Fruit fly (Drosophila melanogaster) whole organism, embryonic: ENCODE results near the gene Jhbp16.
A peak's percentile ranks its signal among the peaks of the same experiment; 100 is the strongest.

Experiments used
- ATbp ChIP-seq: fragments of 200-800 bp; sonication (Bioruptor generic); optimal IDR thresholded peaks from 2 replicates; lab custom pipeline; 2017; ENCODE audit warnings: missing biosample characterization, mild to moderate bottlenecking, missing genetic modification characterization, missing genetic modification reagents
- Atf3 ChIP-seq: fragments of 200-800 bp; sonication (Bioruptor generic); optimal IDR thresholded peaks from 3 replicates; lab custom pipeline; 2016; ENCODE audit warnings: missing biosample characterization, missing genetic modification characterization
- CG10366 ChIP-seq: fragments of 200-800 bp; sonication (Bioruptor generic); IDR thresholded peaks from 2 replicates; pipeline ENCODE4 v1.3.6; 2022; ENCODE audit warnings: missing biosample characterization, missing genetic modification characterization
- CG11398 ChIP-seq: fragments of 200-800 bp; sonication (Bioruptor generic); optimal IDR thresholded peaks from 2 replicates; lab custom pipeline; 2016; ENCODE audit warnings: missing biosample characterization, missing genetic modification characterization
- CG12942 ChIP-seq: fragments of 200-800 bp; sonication (Bioruptor generic); optimal IDR thresholded peaks from 3 replicates; lab custom pipeline; 2016; ENCODE audit warnings: missing biosample characterization, missing genetic modification characterization
- CG13624 ChIP-seq: fragments of 200-800 bp; sonication (Bioruptor generic); optimal IDR thresholded peaks from 2 replicates; lab custom pipeline; 2016; ENCODE audit warnings: missing biosample characterization, missing genetic modification characterization
- CG15011 ChIP-seq: fragments of 200-800 bp; sonication (Bioruptor generic); optimal IDR thresholded peaks from 3 replicates; lab custom pipeline; 2018; ENCODE audit warnings: missing biosample characterization, mild to moderate bottlenecking, missing genetic modification characterization
- CG1602 ChIP-seq: fragments of 200-800 bp; sonication (Bioruptor generic); optimal IDR thresholded peaks from 3 replicates; lab custom pipeline; 2016; ENCODE audit warnings: missing biosample characterization, missing genetic modification characterization
- CG17568 ChIP-seq: fragments of 200-800 bp; sonication (Bioruptor generic); optimal IDR thresholded peaks from 2 replicates; lab custom pipeline; 2018; ENCODE audit warnings: missing biosample characterization, mild to moderate bottlenecking, missing genetic modification characterization, moderate library complexity
- CG18011 ChIP-seq: fragments of 200-800 bp; sonication (Bioruptor generic); optimal IDR thresholded peaks from 2 replicates; lab custom pipeline; 2017; ENCODE audit warnings: missing biosample characterization, missing genetic modification characterization, mild to moderate bottlenecking, moderate library complexity, missing genotype
- CG18619 ChIP-seq: fragments of 200-800 bp; sonication (Bioruptor generic); optimal IDR thresholded peaks from 3 replicates; lab custom pipeline; 2017; ENCODE audit warnings: missing biosample characterization, mild to moderate bottlenecking, missing genetic modification characterization
- CG2875 ChIP-seq: fragments of 200-800 bp; sonication (Bioruptor generic); optimal IDR thresholded peaks from 2 replicates; lab custom pipeline; 2017; ENCODE audit warnings: missing biosample characterization, mild to moderate bottlenecking, missing genetic modification characterization, missing genetic modification reagents
- CG2889 ChIP-seq: fragments of 200-800 bp; sonication (Bioruptor generic); IDR thresholded peaks from 3 replicates; pipeline ENCODE4 v1.3.6; 2022; ENCODE audit warnings: missing biosample characterization, missing genetic modification characterization
- CG31365 ChIP-seq: fragments of 200-800 bp; sonication (Bioruptor generic); optimal IDR thresholded peaks from 2 replicates; lab custom pipeline; 2018; ENCODE audit warnings: missing biosample characterization, mild to moderate bottlenecking, missing genetic modification characterization
- CG31388 ChIP-seq: fragments of 200-800 bp; sonication (Bioruptor generic); optimal IDR thresholded peaks from 2 replicates; lab custom pipeline; 2016; ENCODE audit warnings: missing biosample characterization, missing genetic modification characterization
- CG32772 ChIP-seq: fragments of 200-800 bp; sonication (Bioruptor generic); IDR thresholded peaks from 2 replicates; pipeline ENCODE4 v1.3.6; 2022; ENCODE audit warnings: missing biosample characterization, missing genetic modification characterization
- CG43689 ChIP-seq: fragments of 200-800 bp; sonication (Bioruptor generic); IDR thresholded peaks from 2 replicates; pipeline ENCODE4 v1.3.6; 2022; ENCODE audit warnings: missing biosample characterization, missing genetic modification characterization
- CG4854 ChIP-seq: fragments of 200-800 bp; sonication (Bioruptor generic); optimal IDR thresholded peaks from 2 replicates; lab custom pipeline; 2016; ENCODE audit warnings: missing biosample characterization, missing genetic modification characterization, inconsistent platforms
- CG6765 ChIP-seq: fragments of 200-800 bp; sonication (Bioruptor generic); optimal IDR thresholded peaks from 3 replicates; lab custom pipeline; 2017; ENCODE audit warnings: missing biosample characterization, mild to moderate bottlenecking, missing genetic modification characterization
- CG6791 ChIP-seq: fragments of 200-800 bp; sonication (Bioruptor generic); IDR thresholded peaks from 3 replicates; pipeline ENCODE4 v1.3.6; 2022; ENCODE audit warnings: missing biosample characterization, missing genetic modification characterization; ENCODE audit not compliant: partially characterized antibody
- CG9215 ChIP-seq: fragments of 200-800 bp; sonication (Bioruptor generic); IDR thresholded peaks from 2 replicates; pipeline ENCODE4 v1.3.6; 2022; ENCODE audit warnings: missing biosample characterization, missing genetic modification characterization
- CG9727 ChIP-seq: fragments of 200-800 bp; sonication (Bioruptor generic); optimal IDR thresholded peaks from 3 replicates; lab custom pipeline; 2017; ENCODE audit warnings: missing biosample characterization, mild to moderate bottlenecking, missing genetic modification characterization
- CG9797 ChIP-seq: fragments of 200-800 bp; sonication (Bioruptor generic); optimal IDR thresholded peaks from 3 replicates; lab custom pipeline; 2018; ENCODE audit warnings: missing biosample characterization, mild to moderate bottlenecking, missing genetic modification characterization
- CkIIα-i1 ChIP-seq: fragments of 200-800 bp; sonication (Bioruptor generic); IDR thresholded peaks from 2 replicates; pipeline ENCODE4 v1.3.6; 2022; ENCODE audit warnings: missing biosample characterization, missing genetic modification characterization
- D ChIP-seq, 2 experiments: fragments of 200-800 bp in 1 of 2; fragments of >200 bp in 1 of 2; sonication (Bioruptor generic) in 1 of 2; optimal IDR thresholded peaks; 2 replicates in 1 of 2; 3 replicates in 1 of 2; lab custom pipeline; 2017; ENCODE audit warnings: mild to moderate bottlenecking in 1 of 2, missing biosample characterization in 1 of 2, missing genetic modification characterization in 1 of 2, missing genetic modification reagents in 1 of 2
- Deaf1 ChIP-seq: fragments of 200-800 bp; optimal IDR thresholded peaks from 3 replicates; lab custom pipeline; 2019; ENCODE audit warnings: missing biosample characterization, mild to moderate bottlenecking, missing genetic modification characterization, moderate library complexity
- Eip74EF ChIP-seq, 2 experiments: fragments of 200-800 bp in 1 of 2; fragments of >200 bp in 1 of 2; sonication (Bioruptor generic) in 1 of 2; optimal IDR thresholded peaks; 2 replicates each; lab custom pipeline; 2017 to 2019; ENCODE audit warnings: missing biosample characterization in 2 of 2, missing genetic modification characterization in 2 of 2, mild to moderate bottlenecking in 1 of 2, moderate library complexity in 1 of 2
- H15 ChIP-seq: fragments of 200-800 bp; sonication (Bioruptor generic); IDR thresholded peaks from 3 replicates; pipeline ENCODE4 v1.3.6; 2022; ENCODE audit warnings: missing biosample characterization, missing genetic modification characterization
- HHEX ChIP-seq: fragments of 200-800 bp; sonication (Bioruptor generic); optimal IDR thresholded peaks from 3 replicates; lab custom pipeline; 2017; ENCODE audit warnings: missing biosample characterization, mild to moderate bottlenecking, missing genetic modification characterization, missing genetic modification reagents
- HmgZ ChIP-seq: fragments of 200-800 bp; sonication (Bioruptor generic); optimal IDR thresholded peaks from 2 replicates; lab custom pipeline; 2018; ENCODE audit warnings: missing biosample characterization, mild to moderate bottlenecking, missing genetic modification characterization
- Mad ChIP-seq: fragments of 200-800 bp; sonication (Bioruptor generic); optimal IDR thresholded peaks from 2 replicates; lab custom pipeline; 2016; ENCODE audit warnings: missing biosample characterization, missing genetic modification characterization
- Oaz ChIP-seq: fragments of 200-800 bp; sonication (Bioruptor generic); IDR thresholded peaks from 2 replicates; pipeline ENCODE4 v1.3.6; 2022; ENCODE audit warnings: missing biosample characterization, missing genetic modification characterization
- TFAM ChIP-seq: fragments of 200-800 bp; sonication (Bioruptor generic); optimal IDR thresholded peaks from 2 replicates; lab custom pipeline; 2017; ENCODE audit warnings: missing biosample characterization, missing genetic modification characterization, inconsistent platforms
- Xrp1 ChIP-seq: fragments of 200-800 bp; sonication (Bioruptor generic); IDR thresholded peaks from 2 replicates; pipeline ENCODE4 v1.3.6; 2022; ENCODE audit warnings: missing biosample characterization, missing genetic modification characterization
- ato ChIP-seq: fragments of 200-800 bp; sonication (Bioruptor generic); IDR thresholded peaks from 2 replicates; pipeline ENCODE4 v1.3.6; 2022; ENCODE audit warnings: missing biosample characterization, missing genetic modification characterization; ENCODE audit not compliant: partially characterized antibody
- cg ChIP-seq: fragments of 200-800 bp; sonication (Bioruptor generic); optimal IDR thresholded peaks from 3 replicates; lab custom pipeline; 2019; ENCODE audit warnings: missing biosample characterization, mild to moderate bottlenecking, missing genetic modification characterization, moderate library complexity
- chm ChIP-seq: fragments of 200-800 bp; sonication (Bioruptor generic); IDR thresholded peaks from 2 replicates; pipeline ENCODE4 v1.3.6; 2022; ENCODE audit warnings: missing biosample characterization, missing genetic modification characterization
- croc ChIP-seq: fragments of 200-800 bp; sonication (Bioruptor generic); conservative IDR thresholded peaks from 3 replicates; pipeline ENCODE4 v1.3.6; 2022; ENCODE audit warnings: missing biosample characterization, missing genetic modification characterization
- dimm ChIP-seq: fragments of 200-800 bp; sonication (Bioruptor generic); IDR thresholded peaks from 2 replicates; pipeline ENCODE4 v1.3.6; 2022; ENCODE audit warnings: missing biosample characterization, missing genetic modification characterization
- dysf ChIP-seq: fragments of 200-800 bp; sonication (Bioruptor generic); IDR thresholded peaks from 3 replicates; pipeline ENCODE4 v1.3.6; 2022; ENCODE audit warnings: missing biosample characterization, missing genetic modification characterization
- gcm ChIP-seq: fragments of 200-800 bp; sonication (Bioruptor generic); optimal IDR thresholded peaks from 2 replicates; lab custom pipeline; 2019; ENCODE audit warnings: missing biosample characterization, mild to moderate bottlenecking, missing genetic modification characterization, moderate library complexity
- gro ChIP-seq: fragments of 200-800 bp; sonication (Bioruptor generic); optimal IDR thresholded peaks from 2 replicates; lab custom pipeline; 2016; ENCODE audit warnings: missing biosample characterization, missing genetic modification characterization
- her ChIP-seq: fragments of 200-800 bp; sonication (Bioruptor generic); optimal IDR thresholded peaks from 2 replicates; lab custom pipeline; 2016; ENCODE audit warnings: missing biosample characterization, missing genetic modification characterization
- sc ChIP-seq, 3 experiments: fragments of >200 bp in 2 of 3; fragments of 200-800 bp in 1 of 3; sonication (Bioruptor generic) in 1 of 3; optimal IDR thresholded peaks; 2 replicates in 2 of 3; 3 replicates in 1 of 3; lab custom pipeline; 2017; ENCODE audit warnings: mild to moderate bottlenecking in 1 of 3, missing biosample characterization in 1 of 3, missing genetic modification characterization in 1 of 3, missing genetic modification reagents in 1 of 3
- twi ChIP-seq: fragments of 200-800 bp; optimal IDR thresholded peaks from 2 replicates; lab custom pipeline; 2019; ENCODE audit warnings: missing biosample characterization, mild to moderate bottlenecking, missing genetic modification characterization, moderate library complexity
- unc-4 ChIP-seq: fragments of 200-800 bp; sonication (Bioruptor generic); IDR thresholded peaks from 2 replicates; pipeline ENCODE4 v1.3.6; 2022; ENCODE audit warnings: missing biosample characterization, missing genetic modification characterization; ENCODE audit not compliant: partially characterized antibody
- vnd ChIP-seq: fragments of 200-800 bp; sonication (Bioruptor generic); IDR thresholded peaks from 3 replicates; pipeline ENCODE4 v1.3.6; 2022; ENCODE audit warnings: missing biosample characterization, missing genetic modification characterization; ENCODE audit not compliant: partially characterized antibody
- zen ChIP-seq: fragments of 200-800 bp; sonication (Bioruptor generic); optimal IDR thresholded peaks from 3 replicates; lab custom pipeline; 2018; ENCODE audit warnings: missing biosample characterization, mild to moderate bottlenecking, missing genetic modification characterization, moderate library complexity
- zen2 ChIP-seq: fragments of 200-800 bp; sonication (Bioruptor generic); IDR thresholded peaks from 3 replicates; pipeline ENCODE4 v1.3.6; 2022; ENCODE audit warnings: missing biosample characterization, missing genetic modification characterization; ENCODE audit not compliant: partially characterized antibody

The Jhbp16 gene

dm6 chr3R:21614858-21615427 is 49.2 kb upstream of the Jhbp16 start (continued):
- peak; percentile 28 for TF ChIP-seq HmgZ (tag; lab: Kevin White, UChicago)
- TF ChIP-seq CG13624 (GFP tag; lab: Kevin White, UChicago): peak; percentile 65
- TF ChIP-seq CG1602 (GFP tag; lab: Kevin White, UChicago): no peak
- TF ChIP-seq CG2889 (GFP tag; lab: Robert Waterston, UW): no peak
- no peak for TF ChIP-seq CG32772 (GFP tag; lab: Robert Waterston, UW)
- no peak for TF ChIP-seq CG9797 (GFP tag; lab: Kevin White, UChicago)
- TF ChIP-seq CkIIα-i1: no peak
- no peak for TF ChIP-seq zen2 (GFP tag; lab: Robert Waterston, UW)
- TF ChIP-seq CG4854 (GFP tag; lab: Kevin White, UChicago): no peak
- TF ChIP-seq gro (GFP tag; lab: Kevin White, UChicago): peak; percentile 67
- TF ChIP-seq H15: no peak
- TF ChIP-seq Mad (GFP tag; lab: Kevin White, UChicago): no peak
- no peak for TF ChIP-seq CG10366 (GFP tag; lab: Robert Waterston, UW)
- TF ChIP-seq sc (optimal IDR thresholded peaks at IDR 0.05; lab: Kevin White, UChicago): no peak
- no peak for TF ChIP-seq sc (GFP tag; optimal IDR thresholded peaks at IDR 0.05; lab: Kevin White, UChicago)
- no peak for TF ChIP-seq Xrp1 (GFP tag; lab: Robert Waterston, UW)
- TF ChIP-seq zen: no peak
- TF ChIP-seq CG18619 (GFP tag; lab: Kevin White, UChicago): peak; percentile 51
- peak; percentile 29 for TF ChIP-seq gcm
- TF ChIP-seq Atf3: no peak
- peak; percentile 42 for TF ChIP-seq CG15011 (GFP tag; lab: Kevin White, UChicago)
- TF ChIP-seq CG18011 (GFP tag; lab: Kevin White, UChicago): no peak
- TF ChIP-seq Oaz (GFP tag; lab: Robert Waterston, UW): no peak
- TF ChIP-seq Deaf1 (tag; lab: Kevin White, UChicago): peak; percentile 64
- no peak for TF ChIP-seq cg
- TF ChIP-seq CG9727 (GFP tag; lab: Kevin White, UChicago): peak; percentile 54
- peak; percentile 46 for TF ChIP-seq CG2875
- peak; percentile 36 for TF ChIP-seq CG12942
- TF ChIP-seq CG11398 (GFP tag; lab: Kevin White, UChicago): peak; percentile 76
- TF ChIP-seq ato (GFP tag; lab: Robert Waterston, UW): no peak
- no peak for TF ChIP-seq CG31365 (tag; lab: Kevin White, UChicago)
- TF ChIP-seq CG6765 (GFP tag; lab: Kevin White, UChicago): no peak
- no peak for TF ChIP-seq unc-4 (GFP tag; lab: Robert Waterston, UW)
- TF ChIP-seq D (optimal IDR thresholded peaks at IDR 0.05; lab: Kevin White, UChicago): no peak
- TF ChIP-seq D (GFP tag; optimal IDR thresholded peaks at IDR 0.05; lab: Kevin White, UChicago): peak; percentile 55
- peak; percentile 51 for TF ChIP-seq ATbp (GFP tag; lab: Kevin White, UChicago)
- no peak for TF ChIP-seq CG6791 (GFP tag; lab: Robert Waterston, UW)
- no peak for TF ChIP-seq vnd (GFP tag; lab: Robert Waterston, UW)
- TF ChIP-seq twi: peak; percentile 19
- no peak for TF ChIP-seq CG9215 (GFP tag; lab: Robert Waterston, UW)
- no peak for TF ChIP-seq dimm (GFP tag; lab: Robert Waterston, UW)
- no peak for TF ChIP-seq dysf (GFP tag; lab: Robert Waterston, UW)
- peak in 1 of 2 experiments; percentile 26 for TF ChIP-seq Eip74EF (GFP tag; optimal IDR thresholded peaks at IDR 0.05; lab: Kevin White, UChicago)
- TF ChIP-seq chm (GFP tag; lab: Robert Waterston, UW): no peak
- peak; percentile 58 for TF ChIP-seq HHEX
- TF ChIP-seq CG43689 (GFP tag; lab: Robert Waterston, UW): no peak
- TF ChIP-seq her: peak; percentile 33
- TF ChIP-seq CG31388 (GFP tag; lab: Kevin White, UChicago): no peak
- TF ChIP-seq croc (GFP tag; lab: Robert Waterston, UW): no peak
- no peak for TF ChIP-seq TFAM (GFP tag; lab: Kevin White, UChicago)
- TF ChIP-seq CG17568 (GFP tag; lab: Kevin White, UChicago): no peak
